Worm (Caenorhabditis elegans): ENCODE data around the gene F53A2.3.

F53A2.3 gene

DNA sequence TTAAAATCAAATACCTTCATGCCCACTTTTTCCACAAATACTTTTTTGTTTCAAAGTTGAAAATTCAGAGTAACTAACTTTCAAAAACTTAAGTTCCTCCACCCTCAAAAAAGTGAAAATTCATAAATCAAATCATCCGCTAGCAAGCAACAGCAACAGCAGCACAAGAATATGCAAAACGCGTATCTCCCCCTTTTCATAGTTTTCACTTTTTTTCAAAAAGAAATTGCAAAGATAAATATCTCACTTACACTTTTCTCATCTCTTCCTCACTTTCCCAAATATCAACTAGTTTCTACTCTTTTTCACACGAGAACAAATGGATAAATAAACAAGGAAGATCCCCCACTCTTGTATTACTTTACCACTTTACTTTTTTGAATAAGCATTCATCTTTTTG lies 42.1 kb upstream of the F53A2.3 start:
- TF ChIP-seq nhr-23 (tag; optimal IDR thresholded peaks at IDR 0.05): no peak
- no peak for TF ChIP-seq nhr-67 (tag; optimal IDR thresholded peaks at IDR 0.05)
- peak; percentile 7 for TF ChIP-seq pha-4 (tag; optimal IDR thresholded peaks at IDR 0.05)

DNA sequence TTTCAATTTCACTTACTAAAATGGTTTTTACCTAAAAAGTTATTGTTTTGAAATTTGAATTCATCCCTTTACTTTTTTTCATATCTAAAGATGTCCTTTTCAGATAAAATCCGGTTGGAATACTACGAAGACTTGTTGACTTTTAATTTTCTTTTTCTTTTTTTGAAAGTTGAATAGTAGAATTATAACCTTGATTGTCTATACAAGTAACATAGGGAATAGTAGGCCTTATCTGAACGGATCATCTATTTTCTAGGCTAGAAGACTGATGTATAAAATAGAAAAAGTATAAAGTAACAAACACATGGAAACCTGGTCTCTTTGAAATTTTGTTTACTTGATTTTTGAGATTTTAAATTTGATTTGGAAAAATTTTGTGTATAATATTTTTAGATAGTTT lies 41.3 kb upstream of the F53A2.3 start:
- TF ChIP-seq fos-1 (tag; optimal IDR thresholded peaks at IDR 0.05): no peak
- peak; percentile 96 for TF ChIP-seq elt-1 (tag; optimal IDR thresholded peaks at IDR 0.05)
- no peak for TF ChIP-seq nhr-76 (tag; optimal IDR thresholded peaks at IDR 0.05)
- TF ChIP-seq lsy-12 (tag; optimal IDR thresholded peaks at IDR 0.05): no peak

DNA sequence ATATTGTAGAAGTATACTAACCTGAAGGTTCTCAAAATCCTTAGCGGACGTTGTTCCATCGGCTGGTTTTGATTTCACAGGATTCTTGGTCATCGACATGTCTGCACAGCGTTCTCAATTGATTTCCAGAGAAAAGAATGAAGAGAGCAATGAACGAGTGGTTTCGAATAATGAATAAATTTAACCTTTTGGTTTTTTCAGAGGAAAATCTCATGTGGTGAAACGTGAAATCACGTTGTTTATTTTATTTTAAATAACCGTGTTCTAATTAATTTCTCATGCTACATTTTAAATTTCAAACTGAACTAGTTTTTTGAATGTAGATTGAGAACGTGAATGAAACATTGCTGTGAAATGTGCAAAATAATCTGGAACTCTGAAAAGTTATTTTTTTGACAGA lies 40.6 kb upstream of the F53A2.3 start, which contains the start of gene T03F6.6:
T03F6.6 (minus strand) TSS at position 101 of the 400 bp plus-strand sequence.
- no peak for TF ChIP-seq ceh-82 (tag; optimal IDR thresholded peaks at IDR 0.05)
- TF ChIP-seq pqm-1 (tag; optimal IDR thresholded peaks at IDR 0.05): no peak
- no peak for TF ChIP-seq snpc-4 (tag; optimal IDR thresholded peaks at IDR 0.05)
- no peak for TF ChIP-seq nhr-67 (tag; optimal IDR thresholded peaks at IDR 0.05)
- no peak for TF ChIP-seq egl-27 (tag; optimal IDR thresholded peaks at IDR 0.05)
- TF ChIP-seq ztf-11 (tag; optimal IDR thresholded peaks at IDR 0.05): no peak
- no peak for TF ChIP-seq nhr-12 (tag; optimal IDR thresholded peaks at IDR 0.05)
- no peak for TF ChIP-seq daf-12 (tag; optimal IDR thresholded peaks at IDR 0.05)
- TF ChIP-seq aly-2 (tag; optimal IDR thresholded peaks at IDR 0.05): no peak
- TF ChIP-seq unc-39 (tag; optimal IDR thresholded peaks at IDR 0.05): no peak
- no peak for TF ChIP-seq lsy-12 (tag; optimal IDR thresholded peaks at IDR 0.05)
- TF ChIP-seq nhr-237 (tag; optimal IDR thresholded peaks at IDR 0.05): no peak
- no peak for TF ChIP-seq unc-62 (GFP tag; optimal IDR thresholded peaks at IDR 0.05)
- TF ChIP-seq nhr-11 (tag; optimal IDR thresholded peaks at IDR 0.05): no peak
- TF ChIP-seq skn-1 (tag; optimal IDR thresholded peaks at IDR 0.05): no peak
- TF ChIP-seq nhr-43 (tag; optimal IDR thresholded peaks at IDR 0.05; ENCODE audit: poor library complexity, severe bottlenecking): no peak
- TF ChIP-seq fkh-10 (GFP tag; optimal IDR thresholded peaks at IDR 0.05): no peak
- TF ChIP-seq lin-15B (tag; optimal IDR thresholded peaks at IDR 0.05): no peak

DNA sequence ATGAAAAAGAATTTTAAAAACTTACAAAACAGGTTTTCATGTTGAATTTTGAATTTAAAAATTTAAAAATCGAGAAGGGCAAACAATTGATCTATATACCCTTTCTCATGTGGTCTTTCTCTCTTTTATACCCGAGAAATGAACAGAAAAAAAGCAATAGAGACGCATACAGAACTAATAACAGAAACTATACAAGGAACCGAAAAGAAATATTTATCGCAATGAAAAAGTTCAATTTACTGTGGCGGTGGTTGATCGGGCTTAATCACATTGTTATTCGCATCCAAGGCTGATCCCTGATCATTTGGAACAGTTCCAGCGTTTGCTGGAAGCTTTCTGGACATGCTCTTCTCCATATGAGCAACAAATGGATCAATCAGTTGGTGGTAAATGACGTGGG lies 38.7 kb upstream of the F53A2.3 start, which contains the start of gene T03F6.10:
T03F6.10 (minus strand) TSS at position 101 of the 400 bp plus-strand sequence.
- no peak for TF ChIP-seq ceh-9 (tag; optimal IDR thresholded peaks at IDR 0.05)
- TF ChIP-seq nhr-76 (tag; optimal IDR thresholded peaks at IDR 0.05): no peak
- no peak for TF ChIP-seq fos-1 (tag; optimal IDR thresholded peaks at IDR 0.05)
- TF ChIP-seq nhr-11 (tag; optimal IDR thresholded peaks at IDR 0.05): no peak
- no peak for TF ChIP-seq ceh-82 (tag; optimal IDR thresholded peaks at IDR 0.05)
- TF ChIP-seq ama-1 (optimal IDR thresholded peaks at IDR 0.05): no peak
- TF ChIP-seq lin-39 (tag; optimal IDR thresholded peaks at IDR 0.05): no peak
- TF ChIP-seq elt-3 (tag; optimal IDR thresholded peaks at IDR 0.05): no peak
- no peak for TF ChIP-seq mdl-1 (tag; optimal IDR thresholded peaks at IDR 0.05)
- TF ChIP-seq daf-12 (tag; optimal IDR thresholded peaks at IDR 0.05): no peak

DNA sequence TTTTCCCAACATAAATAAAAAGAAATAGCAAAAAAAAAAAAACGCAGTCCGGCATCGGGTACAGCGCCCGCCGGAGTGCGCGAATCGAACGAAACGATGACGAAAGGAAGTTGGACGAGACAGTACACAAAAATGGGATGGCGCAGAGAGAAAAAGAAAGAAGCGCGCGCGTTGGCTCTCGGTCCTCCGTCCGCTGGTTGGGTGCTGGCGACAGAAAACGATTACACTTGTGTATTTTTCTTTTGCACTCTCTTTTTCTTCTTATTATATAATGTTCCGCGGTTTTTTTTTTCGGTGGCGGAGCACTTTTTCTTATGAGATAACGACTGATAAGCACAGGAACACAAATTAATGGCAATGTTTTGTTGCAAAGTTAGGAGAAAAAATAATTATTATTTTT lies 37.7 kb upstream of the F53A2.3 start:
- TF ChIP-seq nhr-28 (tag; optimal IDR thresholded peaks at IDR 0.05): no peak
- peak; percentile 76 for TF ChIP-seq skn-1 (tag; optimal IDR thresholded peaks at IDR 0.05)
- no peak for TF ChIP-seq ceh-28 (tag; optimal IDR thresholded peaks at IDR 0.05)
- no peak for TF ChIP-seq ztf-4 (tag; optimal IDR thresholded peaks at IDR 0.05)
- TF ChIP-seq pqm-1 (tag; optimal IDR thresholded peaks at IDR 0.05): peak; percentile 62
- TF ChIP-seq nfya-1 (tag; optimal IDR thresholded peaks at IDR 0.05; ENCODE audit: insufficient read depth): peak; percentile 93
- no peak for TF ChIP-seq ZK546.5 (tag; optimal IDR thresholded peaks at IDR 0.05)
- TF ChIP-seq hmg-11 (tag; optimal IDR thresholded peaks at IDR 0.05): peak; percentile 97
- peak; percentile 7 for TF ChIP-seq nhr-43 (tag; optimal IDR thresholded peaks at IDR 0.05; ENCODE audit: poor library complexity, severe bottlenecking)
- no peak for TF ChIP-seq nhr-76 (tag; optimal IDR thresholded peaks at IDR 0.05)
- TF ChIP-seq ama-1 (optimal IDR thresholded peaks at IDR 0.05): no peak
- TF ChIP-seq nhr-23 (tag; optimal IDR thresholded peaks at IDR 0.05): no peak
- TF ChIP-seq elt-1 (tag; optimal IDR thresholded peaks at IDR 0.05): no peak
- TF ChIP-seq nhr-11 (tag; optimal IDR thresholded peaks at IDR 0.05): no peak
- TF ChIP-seq fkh-2 (tag; optimal IDR thresholded peaks at IDR 0.05): no peak
- TF ChIP-seq fos-1 (tag; optimal IDR thresholded peaks at IDR 0.05): no peak
- peak; percentile 55 for TF ChIP-seq pha-4 (tag; optimal IDR thresholded peaks at IDR 0.05)
- peak; percentile 56 for TF ChIP-seq snpc-4 (tag; optimal IDR thresholded peaks at IDR 0.05)
- TF ChIP-seq elt-2 (tag; optimal IDR thresholded peaks at IDR 0.05): peak; percentile 93
- TF ChIP-seq egl-5 (tag; optimal IDR thresholded peaks at IDR 0.05): peak; percentile 9
- TF ChIP-seq ztf-11 (tag; optimal IDR thresholded peaks at IDR 0.05): no peak
- no peak for TF ChIP-seq daf-12 (tag; optimal IDR thresholded peaks at IDR 0.05)
- no peak for TF ChIP-seq sea-2 (GFP tag; optimal IDR thresholded peaks at IDR 0.05)
- peak; percentile 91 for TF ChIP-seq lin-39 (tag; optimal IDR thresholded peaks at IDR 0.05)
- peak; percentile 55 for TF ChIP-seq jun-1 (tag; optimal IDR thresholded peaks at IDR 0.05)
- TF ChIP-seq lin-15B (tag; optimal IDR thresholded peaks at IDR 0.05): peak; percentile 27
- no peak for TF ChIP-seq egl-27 (tag; optimal IDR thresholded peaks at IDR 0.05)
